Fruit fly (Drosophila melanogaster) whole organism, pupa: ENCODE results near the gene arx.
A peak's percentile ranks its signal among the peaks of the same experiment; 100 is the strongest.

Experiments used
- CG10348 ChIP-seq: fragments of 200-800 bp; sonication (Bioruptor generic); IDR thresholded peaks from 2 replicates; pipeline ENCODE4 v1.3.6; 2022; ENCODE audit warnings: missing biosample characterization, missing genetic modification characterization
- CG12605 ChIP-seq: fragments of 200-800 bp; sonication (Bioruptor generic); IDR thresholded peaks from 2 replicates; pipeline ENCODE4 v1.3.6; 2022; ENCODE audit warnings: missing biosample characterization, missing genetic modification characterization
- CG13204 ChIP-seq: fragments of 200-800 bp; sonication (Bioruptor generic); optimal IDR thresholded peaks from 2 replicates; lab custom pipeline; 2018; ENCODE audit warnings: missing biosample characterization, mild to moderate bottlenecking, missing genetic modification characterization, moderate library complexity
- CG14655 ChIP-seq: fragments of 200-800 bp; sonication (Bioruptor generic); optimal IDR thresholded peaks from 3 replicates; lab custom pipeline; 2017; ENCODE audit warnings: mild to moderate bottlenecking, missing biosample characterization, missing genetic modification reagents, missing genetic modification characterization
- CG15710 ChIP-seq: fragments of 200-800 bp; sonication (Bioruptor generic); optimal IDR thresholded peaks from 2 replicates; lab custom pipeline; 2018; ENCODE audit warnings: missing biosample characterization, mild to moderate bottlenecking, missing genetic modification characterization, moderate library complexity
- CG17806 ChIP-seq: fragments of 200-800 bp; sonication (Bioruptor generic); optimal IDR thresholded peaks from 2 replicates; lab custom pipeline; 2018; ENCODE audit warnings: missing biosample characterization, mild to moderate bottlenecking, missing genetic modification characterization, moderate library complexity
- CG32121 ChIP-seq: fragments of 200-800 bp; sonication (Bioruptor generic); IDR thresholded peaks from 2 replicates; pipeline ENCODE4 v1.3.6; 2022; ENCODE audit warnings: missing biosample characterization, missing genetic modification characterization
- CG34367 ChIP-seq: fragments of 200-800 bp; sonication (Bioruptor generic); optimal IDR thresholded peaks from 2 replicates; lab custom pipeline; 2018; ENCODE audit warnings: missing biosample characterization, mild to moderate bottlenecking, missing genetic modification characterization
- CG4496 ChIP-seq: fragments of 200-800 bp; sonication (Bioruptor generic); IDR thresholded peaks from 3 replicates; pipeline ENCODE4 v1.3.6; 2022; ENCODE audit warnings: missing biosample characterization, missing genetic modification characterization
- CG8159 ChIP-seq: fragments of 200-800 bp; sonication (Bioruptor generic); optimal IDR thresholded peaks from 3 replicates; lab custom pipeline; 2018; ENCODE audit warnings: missing biosample characterization, mild to moderate bottlenecking, missing genetic modification characterization, moderate library complexity
- CG8301 ChIP-seq: fragments of 200-800 bp; sonication (Bioruptor generic); optimal IDR thresholded peaks from 2 replicates; lab custom pipeline; 2018; ENCODE audit warnings: missing biosample characterization, mild to moderate bottlenecking, missing genetic modification characterization
- CG9948 ChIP-seq: fragments of 200-800 bp; sonication (Bioruptor generic); optimal IDR thresholded peaks from 2 replicates; lab custom pipeline; 2018; ENCODE audit warnings: missing biosample characterization, mild to moderate bottlenecking, missing genetic modification characterization, moderate library complexity
- D1 ChIP-seq: fragments of 200-800 bp; sonication (Bioruptor generic); optimal IDR thresholded peaks from 2 replicates; lab custom pipeline; 2018; ENCODE audit warnings: missing biosample characterization, mild to moderate bottlenecking, missing genetic modification characterization, moderate library complexity
- EcR ChIP-seq: fragments of 200-800 bp; sonication (Bioruptor generic); optimal IDR thresholded peaks from 3 replicates; lab custom pipeline; 2019; ENCODE audit warnings: missing biosample characterization, missing genetic modification characterization, mild to moderate bottlenecking, moderate library complexity, missing genetic modification reagents
- Ets98B ChIP-seq: fragments of 200-800 bp; sonication (Bioruptor generic); IDR thresholded peaks from 2 replicates; pipeline ENCODE4 v1.3.6; 2022; ENCODE audit warnings: missing biosample characterization, missing genetic modification characterization
- Pif1A ChIP-seq: fragments of 200-800 bp; sonication (Bioruptor generic); optimal IDR thresholded peaks from 3 replicates; lab custom pipeline; 2016; ENCODE audit warnings: missing biosample characterization, missing genetic modification characterization
- Pif1B ChIP-seq: fragments of 200-800 bp; sonication (Bioruptor generic); optimal IDR thresholded peaks from 3 replicates; lab custom pipeline; 2016; ENCODE audit warnings: missing biosample characterization, missing genetic modification characterization
- Snoo ChIP-seq: fragments of 200-800 bp; sonication (Bioruptor generic); optimal IDR thresholded peaks from 3 replicates; lab custom pipeline; 2017; ENCODE audit warnings: missing biosample characterization, mild to moderate bottlenecking, missing genetic modification characterization, inconsistent platforms
- fd96Ca ChIP-seq: fragments of 200-800 bp; sonication (Bioruptor generic); IDR thresholded peaks from 3 replicates; pipeline ENCODE4 v1.3.6; 2022; ENCODE audit warnings: missing biosample characterization, missing genetic modification characterization
- gl ChIP-seq: fragments of 200-800 bp; sonication (Bioruptor generic); optimal IDR thresholded peaks from 2 replicates; lab custom pipeline; 2018; ENCODE audit warnings: missing biosample characterization, mild to moderate bottlenecking, missing genetic modification characterization
- rn ChIP-seq: fragments of 200-800 bp; sonication (Bioruptor generic); IDR thresholded peaks from 2 replicates; pipeline ENCODE4 v1.3.6; 2022; ENCODE audit warnings: missing biosample characterization, missing genetic modification characterization

The arx gene

dm6 chr3L:18867521-18867920 is 33.8 kb downstream of the arx start, which contains the start of gene Dysb:
Dysb (plus strand) TSS chr3L:18867771.
- TF ChIP-seq EcR (GFP tag; lab: Kevin White, UChicago), result no peak
- TF ChIP-seq CG13204 (GFP tag; lab: Kevin White, UChicago), result no peak
- TF ChIP-seq gl (tag; lab: Kevin White, UChicago), result no peak
- peak; percentile 75 for TF ChIP-seq CG15710 (tag; lab: Kevin White, UChicago)
- peak; percentile 79 for TF ChIP-seq CG8159 (tag; lab: Kevin White, UChicago)
- peak; percentile 81 for TF ChIP-seq Snoo
- peak; percentile 90 for TF ChIP-seq CG32121
- TF ChIP-seq D1 (tag; lab: Kevin White, UChicago), result peak; percentile 46
- no peak; the same call in 1 of the 2 replicates for TF ChIP-seq rn (GFP tag; lab: Robert Waterston, UW)
- peak; percentile 82 for TF ChIP-seq Pif1B (GFP tag; lab: Kevin White, UChicago)
- TF ChIP-seq CG4496 (GFP tag; lab: Robert Waterston, UW), result peak; percentile 93
- TF ChIP-seq CG12605 (GFP tag; lab: Robert Waterston, UW), result peak; percentile 92
- peak; percentile 96 for TF ChIP-seq Ets98B
- 0 out of 2 replicates have a peak, but pooled peaks have one; percentile 26 for TF ChIP-seq CG10348 (GFP tag; lab: Robert Waterston, UW)
- peak; percentile 70 for TF ChIP-seq CG34367 (tag; lab: Kevin White, UChicago)
- peak; percentile 83 for TF ChIP-seq CG17806 (tag; lab: Kevin White, UChicago)
- peak; percentile 76 for TF ChIP-seq Pif1A (GFP tag; lab: Kevin White, UChicago)
- peak; percentile 80 for TF ChIP-seq CG8301 (tag; lab: Kevin White, UChicago)
- TF ChIP-seq CG9948 (tag; lab: Kevin White, UChicago), result peak; percentile 70
- TF ChIP-seq fd96Ca, result no peak; the same call in 2 of the 3 replicates
- TF ChIP-seq, all 21 proteins: peak for 15

- TF ChIP-seq D1 (tag; lab: Kevin White, UChicago) (no peak), Snoo (no peak), CG17806 (tag; lab: Kevin White, UChicago) (no peak), gl (tag; lab: Kevin White, UChicago) (no peak)
Measured at dm6 chr3L:18865447-18866367, 35.6 kb downstream of the arx start, which contains the start of gene CG14074. CG14074 (plus strand) TSS chr3L:18866225.

- no peak for TF ChIP-seq gl (tag; lab: Kevin White, UChicago)
- TF ChIP-seq CG8301 (tag; lab: Kevin White, UChicago), result no peak
- no peak for TF ChIP-seq CG32121
Measured at dm6 chr3L:18863327-18863726, 38.0 kb downstream of the arx start, which contains the start of gene CG6865. CG6865 (plus strand) TSS chr3L:18863647.

- no peak for TF ChIP-seq CG17806 (tag; lab: Kevin White, UChicago)
- no peak for TF ChIP-seq CG4496 (GFP tag; lab: Robert Waterston, UW)
- TF ChIP-seq CG8301 (tag; lab: Kevin White, UChicago), result no peak
- TF ChIP-seq CG12605 (GFP tag; lab: Robert Waterston, UW), result no peak
- TF ChIP-seq CG13204 (GFP tag; lab: Kevin White, UChicago), result no peak
- no peak for TF ChIP-seq Pif1B (GFP tag; lab: Kevin White, UChicago)
- no peak for TF ChIP-seq CG8159 (tag; lab: Kevin White, UChicago)
- no peak for TF ChIP-seq CG32121
- no peak for TF ChIP-seq D1 (tag; lab: Kevin White, UChicago)
- TF ChIP-seq CG15710 (tag; lab: Kevin White, UChicago), result no peak
- no peak for TF ChIP-seq EcR (GFP tag; lab: Kevin White, UChicago)
- TF ChIP-seq CG14655, result no peak
- no peak for TF ChIP-seq Pif1A (GFP tag; lab: Kevin White, UChicago)
- no peak for TF ChIP-seq CG9948 (tag; lab: Kevin White, UChicago)
- TF ChIP-seq Snoo, result no peak
- no peak for TF ChIP-seq CG34367 (tag; lab: Kevin White, UChicago)
- no peak for TF ChIP-seq rn (GFP tag; lab: Robert Waterston, UW)
- TF ChIP-seq fd96Ca, result no peak
- no peak for TF ChIP-seq CG10348 (GFP tag; lab: Robert Waterston, UW)
- TF ChIP-seq Ets98B, result no peak
Measured at dm6 chr3L:18861893-18862292, 39.5 kb downstream of the arx start.

dm6 chr3L:18860467-18860866 is 40.9 kb downstream of the arx start:
- no peak for TF ChIP-seq CG8301 (tag; lab: Kevin White, UChicago)
- no peak for TF ChIP-seq Snoo
- no peak for TF ChIP-seq CG15710 (tag; lab: Kevin White, UChicago)
- TF ChIP-seq fd96Ca, result no peak
- no peak for TF ChIP-seq EcR (GFP tag; lab: Kevin White, UChicago)
- no peak for TF ChIP-seq CG32121
- TF ChIP-seq Ets98B, result no peak
- TF ChIP-seq Pif1B (GFP tag; lab: Kevin White, UChicago), result no peak
- TF ChIP-seq rn (GFP tag; lab: Robert Waterston, UW), result no peak
- TF ChIP-seq CG34367 (tag; lab: Kevin White, UChicago), result no peak
- TF ChIP-seq CG8159 (tag; lab: Kevin White, UChicago), result no peak
- no peak for TF ChIP-seq CG4496 (GFP tag; lab: Robert Waterston, UW)
- TF ChIP-seq Pif1A (GFP tag; lab: Kevin White, UChicago), result no peak
- TF ChIP-seq gl (tag; lab: Kevin White, UChicago), result no peak
- no peak for TF ChIP-seq CG9948 (tag; lab: Kevin White, UChicago)
- TF ChIP-seq D1 (tag; lab: Kevin White, UChicago), result no peak
- TF ChIP-seq CG13204 (GFP tag; lab: Kevin White, UChicago), result no peak
- TF ChIP-seq CG10348 (GFP tag; lab: Robert Waterston, UW), result no peak
- TF ChIP-seq CG12605 (GFP tag; lab: Robert Waterston, UW), result no peak
- no peak for TF ChIP-seq CG14655
